Worm (Caenorhabditis elegans) whole organism, L1 larva: ENCODE measurements around the gene ctsa-1.1.

Experiments
- C16A3.4 ChIP-seq: fragments of 150-350 bp; optimal IDR thresholded peaks from 2 replicates; lab custom pipeline; 2014; ENCODE audit warnings: missing biosample characterization, missing genetic modification characterization
- F16B12.6 ChIP-seq: fragments of 150-350 bp; optimal IDR thresholded peaks from 2 replicates; lab custom pipeline; 2014; ENCODE audit warnings: missing biosample characterization, missing genetic modification characterization
- aha-1 ChIP-seq: fragments of 150-350 bp; optimal IDR thresholded peaks from 2 replicates; lab custom pipeline; 2014; ENCODE audit warnings: missing biosample characterization, missing genetic modification characterization
- alr-1 ChIP-seq: fragments of 200-800 bp; sonication (Bioruptor generic); optimal IDR thresholded peaks from 2 replicates; lab custom pipeline; 2018; ENCODE audit warnings: borderline replicate concordance, mild to moderate bottlenecking, missing genetic modification characterization, missing compliant biosample characterization
- ceh-8 ChIP-seq: fragments of 200-800 bp; sonication (Bioruptor generic); optimal IDR thresholded peaks from 2 replicates; lab custom pipeline; 2018; ENCODE audit warnings: mild to moderate bottlenecking, missing genetic modification characterization, moderate library complexity, missing compliant biosample characterization
- ceh-88 ChIP-seq: fragments of 200-800 bp; sonication (Bioruptor generic); IDR thresholded peaks from 2 replicates; pipeline ENCODE4 v1.3.6; 2022; ENCODE audit warnings: missing genetic modification characterization, missing compliant biosample characterization
- ceh-90 ChIP-seq: sonication (generic microtip); optimal IDR thresholded peaks from 2 replicates; lab custom pipeline; 2016; ENCODE audit warnings: missing genetic modification characterization, missing compliant biosample characterization
- efl-1 ChIP-seq, 4 experiments: fragments of 150-350 bp; optimal IDR thresholded peaks in 3 of 4; peaks in 1 of 4; 1 replicate in 1 of 4; 2 replicates in 3 of 4; lab custom pipeline; 2014; ENCODE audit warnings: missing biosample characterization in 2 of 4, missing genetic modification characterization in 2 of 4, missing genetic modification reagents in 2 of 4
- elt-2 ChIP-seq: sonication (generic microtip); optimal IDR thresholded peaks from 2 replicates; lab custom pipeline; 2016; ENCODE audit warnings: missing genetic modification characterization, mild to moderate bottlenecking, inconsistent platforms, missing compliant biosample characterization, missing genetic modification reagents
- elt-3 ChIP-seq, 6 experiments: fragments of 150-350 bp in 1 of 6; sonication (generic microtip); optimal IDR thresholded peaks; 2 replicates each; lab custom pipeline; 2017 to 2018; ENCODE audit warnings: missing biosample characterization in 6 of 6, missing genetic modification characterization in 6 of 6, inconsistent platforms in 1 of 6
- ets-5 ChIP-seq: fragments of 200-800 bp; sonication (Bioruptor generic); IDR thresholded peaks from 2 replicates; pipeline ENCODE4 v1.3.6; 2022; ENCODE audit warnings: missing genetic modification characterization, missing compliant biosample characterization
- fkh-8 ChIP-seq: sonication (generic microtip); optimal IDR thresholded peaks from 2 replicates; lab custom pipeline; 2016; ENCODE audit warnings: mild to moderate bottlenecking, missing genetic modification characterization, missing compliant biosample characterization
- hlh-17 ChIP-seq: fragments of 200-800 bp; sonication (Bioruptor generic); optimal IDR thresholded peaks from 2 replicates; lab custom pipeline; 2018; ENCODE audit warnings: missing genetic modification characterization, mild to moderate bottlenecking, missing compliant biosample characterization, moderate library complexity, borderline replicate concordance
- jun-1 ChIP-seq: fragments of 150-350 bp; optimal IDR thresholded peaks from 2 replicates; lab custom pipeline; 2014; ENCODE audit warnings: missing biosample characterization, missing genetic modification reagents, missing genetic modification characterization
- lin-15B ChIP-seq: fragments of 150-350 bp; sonication (generic microtip); optimal IDR thresholded peaks from 3 replicates; lab custom pipeline; 2014; ENCODE audit warnings: missing biosample characterization, missing genetic modification characterization
- lin-35 ChIP-seq, 2 experiments: fragments of 150-350 bp; optimal IDR thresholded peaks; 2 replicates each; lab custom pipeline; 2014; ENCODE audit warnings: missing biosample characterization in 2 of 2, missing genetic modification characterization in 2 of 2, missing genetic modification reagents in 2 of 2
- lin-39 ChIP-seq: fragments of 150-350 bp; optimal IDR thresholded peaks from 2 replicates; lab custom pipeline; 2014; ENCODE audit warnings: missing biosample characterization, missing genetic modification reagents, missing genetic modification characterization
- lir-3 ChIP-seq: sonication (generic microtip); optimal IDR thresholded peaks from 2 replicates; lab custom pipeline; 2016; ENCODE audit warnings: mild to moderate bottlenecking, missing genetic modification characterization, moderate library complexity, missing compliant biosample characterization; ENCODE audit not compliant: poor library complexity
- mdl-1 ChIP-seq, 2 experiments: fragments of 150-350 bp; optimal IDR thresholded peaks; 2 replicates each; lab custom pipeline; 2014 to 2017; ENCODE audit warnings: missing biosample characterization in 2 of 2, missing genetic modification characterization in 2 of 2, inconsistent platforms in 1 of 2
- nhr-11 ChIP-seq: fragments of 150-350 bp; optimal IDR thresholded peaks from 2 replicates; lab custom pipeline; 2014; ENCODE audit warnings: missing biosample characterization, missing genetic modification characterization
- nhr-12 ChIP-seq: sonication (generic microtip); optimal IDR thresholded peaks from 2 replicates; lab custom pipeline; 2017; ENCODE audit warnings: missing biosample characterization, missing genetic modification characterization
- nhr-19 ChIP-seq: fragments of 200-800 bp; sonication (Bioruptor generic); conservative IDR thresholded peaks from 2 replicates; pipeline ENCODE4 v1.3.6; 2022; ENCODE audit warnings: missing genetic modification characterization, missing compliant biosample characterization
- nhr-84 ChIP-seq: sonication (generic microtip); optimal IDR thresholded peaks from 2 replicates; lab custom pipeline; 2017; ENCODE audit warnings: missing biosample characterization, missing genetic modification characterization
- pag-3 ChIP-seq: sonication (generic microtip); optimal IDR thresholded peaks from 2 replicates; lab custom pipeline; 2017; ENCODE audit warnings: missing genetic modification characterization, mild to moderate bottlenecking, missing compliant biosample characterization, antibody characterized with exemption, borderline replicate concordance; ENCODE audit not compliant: insufficient read depth
- pqm-1 ChIP-seq: sonication (generic microtip); optimal IDR thresholded peaks from 3 replicates; lab custom pipeline; 2017; ENCODE audit warnings: missing biosample characterization, missing genetic modification characterization
- rnt-1 ChIP-seq: sonication (generic microtip); optimal IDR thresholded peaks from 2 replicates; lab custom pipeline; 2016; ENCODE audit warnings: mild to moderate bottlenecking, missing genetic modification characterization, moderate library complexity, missing compliant biosample characterization
- snu-23 ChIP-seq: sonication (generic microtip); optimal IDR thresholded peaks from 2 replicates; lab custom pipeline; 2016; ENCODE audit warnings: missing genetic modification characterization, missing compliant biosample characterization
- sox-4 ChIP-seq: sonication (generic microtip); optimal IDR thresholded peaks from 2 replicates; lab custom pipeline; 2016; ENCODE audit warnings: missing genetic modification characterization, missing compliant biosample characterization
- sup-37 ChIP-seq: fragments of 200-800 bp; sonication (Bioruptor generic); optimal IDR thresholded peaks from 2 replicates; lab custom pipeline; 2018; ENCODE audit warnings: mild to moderate bottlenecking, missing genetic modification characterization, missing compliant biosample characterization
- unc-130 ChIP-seq: fragments of 150-350 bp; optimal IDR thresholded peaks from 2 replicates; lab custom pipeline; 2017; ENCODE audit warnings: missing biosample characterization, missing genetic modification characterization, inconsistent platforms
- unc-30 ChIP-seq: sonication (generic microtip); optimal IDR thresholded peaks from 2 replicates; lab custom pipeline; 2017; ENCODE audit warnings: missing biosample characterization, missing genetic modification characterization
- unc-62 ChIP-seq: fragments of 150-350 bp; optimal IDR thresholded peaks from 2 replicates; lab custom pipeline; 2014; ENCODE audit warnings: missing biosample characterization, missing genetic modification reagents, missing genetic modification characterization
- unc-86 ChIP-seq: sonication (generic microtip); optimal IDR thresholded peaks from 2 replicates; lab custom pipeline; 2016; ENCODE audit warnings: missing genetic modification characterization, missing compliant biosample characterization
- ztf-4 ChIP-seq: fragments of 150-350 bp; optimal IDR thresholded peaks from 2 replicates; lab custom pipeline; 2014; ENCODE audit warnings: missing biosample characterization, missing genetic modification characterization

The ctsa-1.1 gene

DNA sequence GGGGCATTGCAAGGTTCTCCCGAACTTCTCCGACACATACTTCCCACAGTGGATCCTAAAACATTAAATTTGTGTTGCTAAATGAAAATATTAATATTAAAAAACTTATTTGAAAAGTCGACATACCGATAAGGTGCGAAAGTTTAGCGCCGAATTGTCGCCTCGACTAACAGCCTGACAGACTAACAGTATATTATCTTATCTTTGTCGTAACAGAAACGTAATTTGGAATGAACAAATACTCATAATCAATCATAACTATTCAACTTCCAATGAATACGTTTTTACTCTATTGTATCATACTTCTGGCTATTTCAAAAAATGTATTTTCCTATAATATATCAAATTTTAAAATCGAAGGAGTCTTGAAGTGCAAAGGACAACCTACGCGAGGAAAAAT, 39.5 kb downstream of the ctsa-1.1 start, which contains the start of gene F26G1.11 (continued):
- no peak for TF ChIP-seq mdl-1 (tag; optimal IDR thresholded peaks at IDR 0.05; lab: Kevin White, UChicago)
- TF ChIP-seq ztf-4 (tag; lab: Kevin White, UChicago) = no peak
- no peak for TF ChIP-seq sox-4
- no peak for TF ChIP-seq unc-86
- no peak for TF ChIP-seq lin-15B (tag; lab: Kevin White, UChicago)
- TF ChIP-seq unc-130 (tag; lab: Kevin White, UChicago) = no peak
- TF ChIP-seq, all 84 proteins: peak for 4

- TF ChIP-seq efl-1 (optimal IDR thresholded peaks at IDR 0.05; lab: Kevin White, UChicago) (no peak), efl-1 (GFP tag; optimal IDR thresholded peaks at IDR 0.05 in 1 of 2; lab: Kevin White, UChicago) (peak in 1 of 2 experiments; percentile 66), C16A3.4 (no peak), ceh-90 (tag; lab: Kevin White, UChicago) (no peak)
These were observed 42.3 kb downstream of the ctsa-1.1 start for ce11 chrII:4779753-4780152.

ce11 chrII:4784436-4784835, 47.0 kb downstream of the ctsa-1.1 start, which contains the start of gene nep-12:
Gene nep-12, minus strand, starts transcription at chrII:4784536.
- TF ChIP-seq F16B12.6 (tag; lab: Kevin White, UChicago) = no peak
- TF ChIP-seq nhr-11 (tag; lab: Kevin White, UChicago) = no peak
- TF ChIP-seq elt-2 (tag; lab: Kevin White, UChicago) = no peak
- TF ChIP-seq nhr-84 (tag; lab: Kevin White, UChicago) = no peak
- no peak for TF ChIP-seq hlh-17 (GFP tag; lab: Kevin White, UChicago)
- TF ChIP-seq fkh-8 (tag; lab: Kevin White, UChicago) = no peak
- no peak for TF ChIP-seq unc-62 (GFP tag; lab: Kevin White, UChicago)
- no peak for TF ChIP-seq lin-39 (tag; lab: Kevin White, UChicago)
- TF ChIP-seq ets-5 = no peak
- no peak for TF ChIP-seq aha-1 (tag; lab: Kevin White, UChicago)
- TF ChIP-seq alr-1 = no peak
- TF ChIP-seq ceh-88 = no peak
- no peak for TF ChIP-seq nhr-19 (GFP tag; lab: Robert Waterston, UW)
- TF ChIP-seq lin-35 (GFP tag; optimal IDR thresholded peaks at IDR 0.05; lab: Kevin White, UChicago) = no peak

- TF ChIP-seq elt-3 (tag; optimal IDR thresholded peaks at IDR 0.05; lab: Kevin White, UChicago) (no peak), ceh-8 (GFP tag; lab: Kevin White, UChicago) (no peak), rnt-1 (tag; lab: Kevin White, UChicago) (no peak), unc-30 (tag; lab: Kevin White, UChicago) (no peak), ets-5 (no peak), pag-3 (tag; lab: Kevin White, UChicago) (no peak), jun-1 (tag; lab: Kevin White, UChicago) (no peak), lir-3 (tag; lab: Kevin White, UChicago) (no peak), efl-1 (optimal IDR thresholded peaks at IDR 0.05; lab: Kevin White, UChicago) (no peak), efl-1 (GFP tag; optimal IDR thresholded peaks at IDR 0.05 in 1 of 2; lab: Kevin White, UChicago) (no peak), sup-37 (GFP tag; lab: Kevin White, UChicago) (no peak), nhr-12 (tag; lab: Kevin White, UChicago) (no peak), snu-23 (GFP tag; lab: Kevin White, UChicago) (no peak), pqm-1 (no peak), hlh-17 (GFP tag; lab: Kevin White, UChicago) (no peak), F16B12.6 (tag; lab: Kevin White, UChicago) (no peak)
These were observed 48.7 kb downstream of the ctsa-1.1 start, which contains the start of gene msp-3 for ce11 chrII:4786181-4786580. Gene msp-3, minus strand, starts transcription at chrII:4786281.
